Worm (Caenorhabditis elegans) whole organism, early embryonic: ENCODE data around the gene spp-21.
A peak's percentile ranks its signal among the peaks of the same experiment; 100 is the strongest.

ENCODE experiments used
- B0310.2 ChIP-seq: sonication (generic microtip); optimal IDR thresholded peaks from 2 replicates; lab custom pipeline; 2016; ENCODE audit warnings: mild to moderate bottlenecking, missing genetic modification characterization, missing compliant biosample characterization
- F13C5.2 ChIP-seq: sonication (generic microtip); optimal IDR thresholded peaks from 2 replicates; lab custom pipeline; 2017; ENCODE audit warnings: mild to moderate bottlenecking, missing genetic modification characterization, inconsistent platforms, missing compliant biosample characterization
- aly-1 ChIP-seq: sonication (generic microtip); optimal IDR thresholded peaks from 2 replicates; lab custom pipeline; 2016; ENCODE audit warnings: missing genetic modification characterization, missing compliant biosample characterization
- ama-1 ChIP-seq: fragments of 150-350 bp; optimal IDR thresholded peaks from 2 replicates; lab custom pipeline; 2014
- ceh-13 ChIP-seq: fragments of 200-800 bp; sonication (Bioruptor generic); optimal IDR thresholded peaks from 2 replicates; lab custom pipeline; 2018; ENCODE audit warnings: mild to moderate bottlenecking, missing genetic modification characterization, missing compliant biosample characterization
- ceh-36 ChIP-seq: sonication (generic microtip); optimal IDR thresholded peaks from 2 replicates; lab custom pipeline; 2016; ENCODE audit warnings: missing genetic modification characterization, inconsistent platforms, missing compliant biosample characterization
- ets-7 ChIP-seq: sonication (generic microtip); optimal IDR thresholded peaks from 2 replicates; lab custom pipeline; 2016; ENCODE audit warnings: missing genotype, missing genetic modification characterization, missing compliant biosample characterization
- flt-1 ChIP-seq: fragments of 200-800 bp; sonication (Bioruptor generic); IDR thresholded peaks from 2 replicates; pipeline ENCODE4 v1.3.6; 2022; ENCODE audit warnings: missing genetic modification characterization, missing compliant biosample characterization
- hmbx-1 ChIP-seq: sonication (generic microtip); optimal IDR thresholded peaks from 2 replicates; lab custom pipeline; 2016; ENCODE audit warnings: mild to moderate bottlenecking, missing genetic modification characterization, missing compliant biosample characterization
- hmg-4 ChIP-seq: fragments of 200-800 bp; sonication (Bioruptor generic); optimal IDR thresholded peaks from 2 replicates; lab custom pipeline; 2018; ENCODE audit warnings: mild to moderate bottlenecking, missing genetic modification characterization, missing compliant biosample characterization
- hnd-1 ChIP-seq: sonication (generic microtip); optimal IDR thresholded peaks from 2 replicates; lab custom pipeline; 2016; ENCODE audit warnings: missing genetic modification characterization, missing compliant biosample characterization
- pes-1 ChIP-seq: fragments of 200-800 bp; sonication (Bioruptor generic); IDR thresholded peaks from 2 replicates; pipeline ENCODE4 v1.3.6; 2022; ENCODE audit warnings: missing genetic modification reagents, missing genetic modification characterization, missing compliant biosample characterization
- scrt-1 ChIP-seq: fragments of 200-800 bp; sonication (Bioruptor generic); IDR thresholded peaks from 2 replicates; pipeline ENCODE4 v1.3.6; 2022; ENCODE audit warnings: missing genetic modification characterization, missing compliant biosample characterization
- sea-1 ChIP-seq: fragments of 200-800 bp; sonication (Bioruptor generic); conservative IDR thresholded peaks from 2 replicates; pipeline ENCODE4 v1.3.6; 2022; ENCODE audit warnings: missing genetic modification characterization, missing compliant biosample characterization
- tbx-11 ChIP-seq: fragments of 200-800 bp; sonication (Bioruptor generic); IDR thresholded peaks from 2 replicates; pipeline ENCODE4 v1.3.6; 2022; ENCODE audit warnings: missing genetic modification characterization, missing compliant biosample characterization
- tbx-37 ChIP-seq: fragments of 200-800 bp; sonication (Bioruptor generic); conservative IDR thresholded peaks from 2 replicates; pipeline ENCODE4 v1.3.6; 2022; ENCODE audit warnings: missing genetic modification reagents, missing genetic modification characterization, missing compliant biosample characterization
- tra-4 ChIP-seq: sonication (generic microtip); optimal IDR thresholded peaks from 2 replicates; lab custom pipeline; 2017; ENCODE audit warnings: missing genetic modification characterization, missing compliant biosample characterization

Gene spp-21

DNA sequence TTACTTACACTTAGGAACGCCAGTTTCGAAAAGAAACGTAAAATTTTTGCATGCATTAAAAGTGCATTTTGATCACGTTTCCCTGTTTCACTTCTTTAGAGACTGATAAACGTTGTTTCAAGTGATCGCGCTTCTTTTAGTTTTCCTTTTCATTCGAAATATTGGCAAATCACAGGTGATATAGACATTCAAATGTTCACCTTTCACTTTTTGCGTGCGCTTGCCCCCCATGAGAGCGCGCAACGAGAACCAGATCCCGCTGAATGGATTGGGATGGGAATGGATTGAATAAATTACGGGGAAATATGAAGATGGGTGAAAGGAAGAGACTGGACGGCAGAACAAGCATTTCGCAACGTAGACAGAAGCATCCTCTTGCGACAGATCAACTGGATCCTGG lies 28.4 kb upstream of the spp-21 start:
- no peak for TF ChIP-seq B0310.2 (tag; lab: Kevin White, UChicago)
- TF ChIP-seq ceh-13 (GFP tag; lab: Kevin White, UChicago): no peak
- TF ChIP-seq scrt-1 (GFP tag; lab: Robert Waterston, UW): no peak
- TF ChIP-seq ets-7 (tag; lab: Kevin White, UChicago): no peak
- no peak for TF ChIP-seq hmbx-1 (tag; lab: Kevin White, UChicago)
- TF ChIP-seq flt-1: no peak
- no peak for TF ChIP-seq tra-4 (tag; lab: Kevin White, UChicago)
- TF ChIP-seq aly-1 (tag; lab: Kevin White, UChicago): no peak
- TF ChIP-seq ceh-36: no peak
- TF ChIP-seq tbx-11 (GFP tag; lab: Robert Waterston, UW): no peak
- no peak for TF ChIP-seq tbx-37 (GFP tag; lab: Robert Waterston, UW)
- TF ChIP-seq hnd-1 (tag; lab: Kevin White, UChicago): no peak
- no peak for TF ChIP-seq pes-1 (GFP tag; lab: Robert Waterston, UW)

DNA sequence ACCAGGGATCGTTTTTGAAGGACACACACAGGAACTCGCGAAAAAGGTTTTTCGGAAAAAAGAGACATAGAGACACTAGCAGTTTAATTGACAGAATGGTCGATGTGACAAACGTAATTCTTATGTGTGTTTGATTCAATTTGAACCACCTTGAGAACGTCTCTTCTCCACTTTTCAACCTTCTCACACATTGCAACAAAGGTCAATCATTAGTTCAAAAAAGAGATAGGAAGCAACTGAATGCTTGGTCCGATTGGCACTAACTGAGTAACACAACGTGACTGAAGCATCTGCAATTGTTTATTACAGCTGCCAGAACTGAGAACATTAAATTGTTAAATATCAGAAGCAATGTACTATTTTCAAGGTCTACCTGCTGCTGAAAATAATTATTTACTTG lies 27.8 kb upstream of the spp-21 start:
- TF ChIP-seq ets-7 (tag; lab: Kevin White, UChicago) (no peak), sea-1 (no peak), tbx-37 (GFP tag; lab: Robert Waterston, UW) (no peak), F13C5.2 (tag; lab: Kevin White, UChicago) (no peak), pes-1 (GFP tag; lab: Robert Waterston, UW) (no peak), ama-1 (lab: Kevin White, UChicago) (no peak), scrt-1 (GFP tag; lab: Robert Waterston, UW) (no peak)

DNA sequence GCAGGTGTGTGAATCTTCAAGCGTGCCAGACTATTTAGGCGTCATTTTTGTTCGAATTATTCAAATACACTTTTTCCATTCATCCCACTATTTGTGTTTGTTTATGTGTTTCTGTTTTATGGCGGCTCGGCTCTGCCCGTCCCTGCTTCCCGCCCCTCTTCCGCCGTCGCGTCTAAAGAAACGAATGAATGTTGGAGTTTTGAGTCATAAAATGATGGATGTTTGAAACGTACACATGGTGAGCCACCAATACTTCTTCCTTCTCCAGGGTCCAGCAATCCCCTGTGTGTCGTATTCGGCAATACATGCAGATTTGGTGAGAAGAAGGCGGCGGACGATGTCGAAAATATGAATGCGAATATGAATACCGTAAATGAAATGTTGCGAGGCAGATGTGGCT lies 26.9 kb upstream of the spp-21 start:
- no peak for TF ChIP-seq ceh-36
- no peak for TF ChIP-seq ama-1 (lab: Kevin White, UChicago)
- no peak for TF ChIP-seq hmbx-1 (tag; lab: Kevin White, UChicago)
- no peak for TF ChIP-seq sea-1
- no peak for TF ChIP-seq flt-1
- no peak for TF ChIP-seq B0310.2 (tag; lab: Kevin White, UChicago)
- no peak for TF ChIP-seq tbx-11 (GFP tag; lab: Robert Waterston, UW)
- TF ChIP-seq aly-1 (tag; lab: Kevin White, UChicago): no peak
- no peak for TF ChIP-seq ets-7 (tag; lab: Kevin White, UChicago)
- no peak for TF ChIP-seq tbx-37 (GFP tag; lab: Robert Waterston, UW)
- no peak for TF ChIP-seq hmg-4
- no peak for TF ChIP-seq hnd-1 (tag; lab: Kevin White, UChicago)
- TF ChIP-seq ceh-13 (GFP tag; lab: Kevin White, UChicago): no peak
- no peak for TF ChIP-seq scrt-1 (GFP tag; lab: Robert Waterston, UW)

DNA sequence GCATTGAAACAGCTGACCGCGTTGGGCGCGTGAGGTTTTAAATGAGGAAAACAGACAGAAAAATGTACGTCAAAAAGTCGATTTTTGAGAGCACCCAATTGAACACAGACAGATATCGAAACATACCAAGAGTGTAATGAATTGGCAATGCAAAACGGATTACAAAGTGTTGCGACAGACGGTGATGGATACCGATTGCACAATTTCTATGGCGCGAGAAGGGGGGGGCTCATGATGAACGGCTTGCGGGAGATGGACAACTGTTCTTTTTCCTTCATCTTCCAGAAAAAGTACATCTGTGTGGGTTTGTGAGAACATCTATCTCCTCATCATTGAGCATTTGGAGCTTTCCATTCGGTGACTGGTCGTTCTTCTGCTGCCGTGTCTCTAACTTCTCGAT lies 26.4 kb upstream of the spp-21 start:
- TF ChIP-seq scrt-1 (GFP tag; lab: Robert Waterston, UW) (no peak), F13C5.2 (tag; lab: Kevin White, UChicago) (no peak), flt-1 (no peak), sea-1 (no peak), tbx-37 (GFP tag; lab: Robert Waterston, UW) (no peak), hmbx-1 (tag; lab: Kevin White, UChicago) (no peak), ceh-36 (no peak), aly-1 (tag; lab: Kevin White, UChicago) (no peak), ceh-13 (GFP tag; lab: Kevin White, UChicago) (no peak), tra-4 (tag; lab: Kevin White, UChicago) (no peak), ets-7 (tag; lab: Kevin White, UChicago) (no peak), hnd-1 (tag; lab: Kevin White, UChicago) (no peak), pes-1 (GFP tag; lab: Robert Waterston, UW) (no peak), ama-1 (lab: Kevin White, UChicago) (no peak), B0310.2 (tag; lab: Kevin White, UChicago) (no peak), tbx-11 (GFP tag; lab: Robert Waterston, UW) (no peak), hmg-4 (no peak)

DNA sequence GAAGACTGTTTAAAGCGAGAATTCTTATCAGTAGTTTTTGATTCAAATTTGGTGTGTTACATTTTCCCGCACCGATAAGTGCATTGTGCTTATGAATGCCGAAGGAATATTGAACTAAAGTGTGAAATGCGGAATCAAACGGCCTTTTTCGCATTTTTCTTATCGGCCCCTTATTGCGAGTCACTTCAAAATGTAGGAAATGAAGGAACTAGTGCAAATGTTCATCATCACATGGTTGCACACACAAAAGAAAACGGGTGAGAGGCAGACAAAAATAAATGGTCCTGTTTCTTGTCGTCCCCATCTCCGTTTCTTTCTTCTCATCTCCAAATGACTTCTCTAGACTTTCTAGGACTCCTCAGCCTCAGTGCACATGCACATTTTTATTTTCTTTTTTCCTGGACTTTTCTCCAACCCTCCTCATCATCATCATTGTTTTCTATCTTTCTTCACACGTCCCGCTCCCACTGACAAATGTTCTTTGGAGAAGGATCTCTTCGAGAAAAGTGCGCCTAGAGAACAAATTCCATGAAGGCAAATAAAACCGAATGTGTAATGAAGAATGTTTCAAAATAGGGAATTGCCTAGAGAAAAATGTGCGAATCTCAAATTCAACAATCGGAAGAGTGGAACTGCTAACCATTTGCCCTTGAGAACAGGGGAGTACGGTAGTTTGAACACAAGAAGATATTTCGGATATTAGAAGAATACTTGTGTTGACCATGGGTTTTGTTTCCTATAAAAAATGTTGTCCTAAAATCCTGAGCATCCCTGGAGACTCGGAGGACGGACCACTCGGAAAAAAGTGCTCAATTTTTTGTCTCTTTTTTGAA lies 25.4 kb upstream of the spp-21 start:
- TF ChIP-seq hnd-1 (tag; lab: Kevin White, UChicago) (no peak), hmbx-1 (tag; lab: Kevin White, UChicago) (no peak), scrt-1 (GFP tag; lab: Robert Waterston, UW) (no peak), hmg-4 (no peak), aly-1 (tag; lab: Kevin White, UChicago) (no peak), tbx-11 (GFP tag; lab: Robert Waterston, UW) (no peak)

DNA sequence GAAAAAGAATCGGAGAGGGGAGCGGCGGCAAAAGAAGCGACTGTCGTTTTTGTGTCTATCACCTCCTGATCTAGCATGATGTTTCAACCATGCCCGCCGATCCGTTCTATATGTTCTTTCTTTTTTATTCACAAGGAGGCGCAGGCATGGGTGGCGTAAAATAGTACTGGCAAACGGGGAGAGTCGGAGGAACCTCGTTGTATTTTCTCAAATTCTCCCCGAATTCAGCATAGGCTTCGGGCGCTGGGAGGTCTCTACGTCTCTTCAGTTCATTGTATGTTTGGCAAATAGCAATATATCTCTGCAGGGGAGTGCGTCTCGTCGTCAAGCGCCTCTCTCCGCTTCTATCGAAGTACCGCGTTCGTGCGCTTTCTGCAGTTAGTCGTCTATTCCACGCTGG lies 24.7 kb upstream of the spp-21 start, which contains the start of gene lin-14:
lin-14 (plus strand) TSS at position 346 of the 400 bp plus-strand sequence.
- no peak for TF ChIP-seq ama-1 (lab: Kevin White, UChicago)
- no peak for TF ChIP-seq hnd-1 (tag; lab: Kevin White, UChicago)
- no peak for TF ChIP-seq ceh-13 (GFP tag; lab: Kevin White, UChicago)
- TF ChIP-seq flt-1: no peak
- TF ChIP-seq aly-1 (tag; lab: Kevin White, UChicago): no peak
- TF ChIP-seq ets-7 (tag; lab: Kevin White, UChicago): no peak
- TF ChIP-seq F13C5.2 (tag; lab: Kevin White, UChicago): peak; percentile 53
